Fruit fly (Drosophila melanogaster) whole organism, embryonic: ENCODE results near the gene ng2.

Experiments used
- Adf1 ChIP-seq: fragments of 200-800 bp; sonication (Bioruptor generic); IDR thresholded peaks from 2 replicates; pipeline ENCODE4 v1.3.6; 2022; ENCODE audit warnings: missing biosample characterization, missing genetic modification characterization
- BEAF-32 ChIP-seq: fragments of 200-800 bp; sonication (Bioruptor generic); optimal IDR thresholded peaks from 3 replicates; lab custom pipeline; 2017; ENCODE audit warnings: missing biosample characterization, missing genetic modification characterization, mild to moderate bottlenecking, moderate library complexity, missing genetic modification reagents
- CG11398 ChIP-seq: fragments of 200-800 bp; sonication (Bioruptor generic); optimal IDR thresholded peaks from 2 replicates; lab custom pipeline; 2016; ENCODE audit warnings: missing biosample characterization, missing genetic modification characterization
- CG11456 ChIP-seq: fragments of 200-800 bp; sonication (Bioruptor generic); IDR thresholded peaks from 3 replicates; pipeline ENCODE4 v1.3.6; 2022; ENCODE audit warnings: missing biosample characterization, missing genetic modification characterization
- CG11504 ChIP-seq: fragments of 200-800 bp; sonication (Bioruptor generic); optimal IDR thresholded peaks from 3 replicates; lab custom pipeline; 2019; ENCODE audit warnings: missing biosample characterization, mild to moderate bottlenecking, missing genetic modification characterization, moderate library complexity
- CG12391 ChIP-seq: fragments of 200-800 bp; sonication (Bioruptor generic); optimal IDR thresholded peaks from 3 replicates; lab custom pipeline; 2018; ENCODE audit warnings: missing biosample characterization, mild to moderate bottlenecking, missing genetic modification characterization, moderate library complexity
- CG13296 ChIP-seq: fragments of 200-800 bp; sonication (Bioruptor generic); optimal IDR thresholded peaks from 3 replicates; lab custom pipeline; 2018; ENCODE audit warnings: missing biosample characterization, mild to moderate bottlenecking, missing genetic modification characterization
- CG13894 ChIP-seq: fragments of 200-800 bp; sonication (Bioruptor generic); optimal IDR thresholded peaks from 3 replicates; lab custom pipeline; 2018; ENCODE audit warnings: missing biosample characterization, mild to moderate bottlenecking, missing genetic modification characterization, moderate library complexity
- CG14014 ChIP-seq: fragments of 200-800 bp; sonication (Bioruptor generic); IDR thresholded peaks from 2 replicates; pipeline ENCODE4 v1.3.6; 2022; ENCODE audit warnings: missing biosample characterization, missing genetic modification characterization
- CG14441 ChIP-seq: fragments of 200-800 bp; sonication (Bioruptor generic); IDR thresholded peaks from 2 replicates; pipeline ENCODE4 v1.3.6; 2022; ENCODE audit warnings: missing biosample characterization, missing genetic modification characterization
- CG16779 ChIP-seq: fragments of 200-800 bp; sonication (Bioruptor generic); IDR thresholded peaks from 2 replicates; pipeline ENCODE4 v1.3.6; 2022; ENCODE audit warnings: missing biosample characterization, missing genetic modification characterization
- CG17912 ChIP-seq: fragments of 200-800 bp; sonication (Bioruptor generic); optimal IDR thresholded peaks from 2 replicates; lab custom pipeline; 2018; ENCODE audit warnings: missing biosample characterization, mild to moderate bottlenecking, missing genetic modification characterization
- CG2120 ChIP-seq: fragments of 200-800 bp; sonication (Bioruptor generic); optimal IDR thresholded peaks from 3 replicates; lab custom pipeline; 2016; ENCODE audit warnings: missing biosample characterization, missing genetic modification characterization
- CG3838 ChIP-seq: fragments of 200-800 bp; sonication (Bioruptor generic); optimal IDR thresholded peaks from 3 replicates; lab custom pipeline; 2016; ENCODE audit warnings: missing biosample characterization, missing genetic modification characterization
- CG3847 ChIP-seq: fragments of 200-800 bp; sonication (Bioruptor generic); IDR thresholded peaks from 2 replicates; pipeline ENCODE4 v1.3.6; 2022; ENCODE audit warnings: missing biosample characterization, missing genetic modification characterization
- CG4328 ChIP-seq: fragments of 200-800 bp; sonication (Bioruptor generic); optimal IDR thresholded peaks from 3 replicates; lab custom pipeline; 2017; ENCODE audit warnings: missing biosample characterization, missing genetic modification reagents, missing genetic modification characterization
- CG4424 ChIP-seq: fragments of 200-800 bp; sonication (Bioruptor generic); optimal IDR thresholded peaks from 3 replicates; lab custom pipeline; 2016; ENCODE audit warnings: missing biosample characterization, missing genetic modification characterization
- CG6813 ChIP-seq: fragments of 200-800 bp; sonication (Bioruptor generic); optimal IDR thresholded peaks from 2 replicates; lab custom pipeline; 2017; ENCODE audit warnings: missing biosample characterization, missing genetic modification characterization, mild to moderate bottlenecking, moderate library complexity, missing genetic modification reagents
- CG9817 ChIP-seq: fragments of 200-800 bp; sonication (Bioruptor generic); optimal IDR thresholded peaks from 2 replicates; lab custom pipeline; 2018; ENCODE audit warnings: missing biosample characterization, mild to moderate bottlenecking, missing genetic modification characterization, moderate library complexity
- Fer1 ChIP-seq: fragments of 200-800 bp; sonication (Bioruptor generic); optimal IDR thresholded peaks from 2 replicates; lab custom pipeline; 2017; ENCODE audit warnings: missing biosample characterization, mild to moderate bottlenecking, missing genetic modification characterization
- Gug ChIP-seq: fragments of 200-800 bp; sonication (Bioruptor generic); IDR thresholded peaks from 4 replicates; pipeline ENCODE4 v1.3.6; 2022; ENCODE audit warnings: missing biosample characterization, missing genetic modification characterization
- HLH3B ChIP-seq: fragments of 200-800 bp; sonication (Bioruptor generic); IDR thresholded peaks from 2 replicates; pipeline ENCODE4 v1.3.6; 2022; ENCODE audit warnings: missing biosample characterization, missing genetic modification characterization
- Hmr ChIP-seq: fragments of 200-800 bp; sonication (Bioruptor generic); optimal IDR thresholded peaks from 3 replicates; lab custom pipeline; 2017; ENCODE audit warnings: mild to moderate bottlenecking, missing biosample characterization, missing genetic modification reagents, missing genetic modification characterization
- MESR4 ChIP-seq: fragments of 200-800 bp; sonication (Bioruptor generic); optimal IDR thresholded peaks from 2 replicates; lab custom pipeline; 2018; ENCODE audit warnings: missing biosample characterization, mild to moderate bottlenecking, missing genetic modification characterization, moderate library complexity
- Meics ChIP-seq: fragments of 200-800 bp; sonication (Bioruptor generic); optimal IDR thresholded peaks from 2 replicates; lab custom pipeline; 2017; ENCODE audit warnings: missing biosample characterization, mild to moderate bottlenecking, missing genetic modification characterization
- NC2α ChIP-seq: fragments of 200-800 bp; sonication (Bioruptor generic); optimal IDR thresholded peaks from 2 replicates; lab custom pipeline; 2016; ENCODE audit warnings: missing biosample characterization, missing genetic modification characterization
- NK7.1 ChIP-seq: fragments of 200-800 bp; sonication (Bioruptor generic); optimal IDR thresholded peaks from 3 replicates; lab custom pipeline; 2016; ENCODE audit warnings: missing biosample characterization, missing genetic modification characterization
- Ptx1 ChIP-seq: fragments of 200-800 bp; sonication (Bioruptor generic); IDR thresholded peaks from 2 replicates; pipeline ENCODE4 v1.3.6; 2022; ENCODE audit warnings: missing biosample characterization, missing genetic modification characterization
- Rfx ChIP-seq: fragments of 200-800 bp; sonication (Bioruptor generic); IDR thresholded peaks from 2 replicates; pipeline ENCODE4 v1.3.6; 2022; ENCODE audit warnings: missing biosample characterization, missing genetic modification characterization
- Sin3A ChIP-seq: fragments of >200 bp; optimal IDR thresholded peaks from 2 replicates; lab custom pipeline; 2018
- cwo ChIP-seq: fragments of 200-800 bp; sonication (Bioruptor generic); optimal IDR thresholded peaks from 3 replicates; lab custom pipeline; 2017; ENCODE audit warnings: missing biosample characterization, missing genetic modification characterization, mild to moderate bottlenecking, moderate library complexity, missing genetic modification reagents
- dysf ChIP-seq: fragments of 200-800 bp; sonication (Bioruptor generic); IDR thresholded peaks from 3 replicates; pipeline ENCODE4 v1.3.6; 2022; ENCODE audit warnings: missing biosample characterization, missing genetic modification characterization
- grn ChIP-seq: fragments of 200-800 bp; sonication (Bioruptor generic); optimal IDR thresholded peaks from 3 replicates; lab custom pipeline; 2017; ENCODE audit warnings: missing biosample characterization, missing genetic modification characterization
- gsb ChIP-seq: fragments of 200-800 bp; sonication (Bioruptor generic); IDR thresholded peaks from 2 replicates; pipeline ENCODE4 v1.3.6; 2022; ENCODE audit warnings: missing biosample characterization, missing genetic modification characterization
- lab ChIP-seq: fragments of 200-800 bp; sonication (Bioruptor generic); optimal IDR thresholded peaks from 3 replicates; lab custom pipeline; 2017; ENCODE audit warnings: missing biosample characterization, missing genetic modification characterization, mild to moderate bottlenecking, moderate library complexity, missing genetic modification reagents
- lilli ChIP-seq: fragments of 200-800 bp; sonication (Bioruptor generic); optimal IDR thresholded peaks from 3 replicates; lab custom pipeline; 2016; ENCODE audit warnings: missing biosample characterization, missing genetic modification characterization
- lmd ChIP-seq: fragments of 200-800 bp; sonication (Bioruptor generic); IDR thresholded peaks from 2 replicates; pipeline ENCODE4 v1.3.6; 2022; ENCODE audit warnings: missing biosample characterization, missing genetic modification characterization
- mam ChIP-seq: fragments of 200-800 bp; sonication (Bioruptor generic); optimal IDR thresholded peaks from 3 replicates; lab custom pipeline; 2016; ENCODE audit warnings: missing biosample characterization, missing genetic modification characterization
- pan ChIP-seq, 4 experiments: fragments of >200 bp in 3 of 4; fragments of 200-800 bp in 1 of 4; sonication (Bioruptor generic) in 1 of 4; optimal IDR thresholded peaks in 3 of 4; IDR thresholded peaks in 1 of 4; 2 replicates each; pipeline versions ENCODE4 v1.3.6 to Lab custom; 2017 to 2022; ENCODE audit warnings: missing biosample characterization in 2 of 4, missing genetic modification characterization in 2 of 4, mixed read lengths in 1 of 4
- prd ChIP-seq, 3 experiments: fragments of >200 bp in 2 of 3; fragments of 200-800 bp in 1 of 3; sonication (Bioruptor generic) in 1 of 3; optimal IDR thresholded peaks in 2 of 3; IDR thresholded peaks in 1 of 3; 2 replicates in 2 of 3; 3 replicates in 1 of 3; pipeline versions ENCODE4 v1.3.6 to Lab custom; 2017 to 2022; ENCODE audit warnings: missing biosample characterization in 1 of 3, missing genetic modification characterization in 1 of 3
- sisA ChIP-seq: fragments of 200-800 bp; sonication (Bioruptor generic); IDR thresholded peaks from 2 replicates; pipeline ENCODE4 v1.3.6; 2022; ENCODE audit warnings: missing biosample characterization, missing genetic modification characterization
- slp2 ChIP-seq: fragments of 200-800 bp; sonication (Bioruptor generic); optimal IDR thresholded peaks from 2 replicates; lab custom pipeline; 2016; ENCODE audit warnings: missing biosample characterization, missing genetic modification characterization
- ssp ChIP-seq: fragments of 200-800 bp; sonication (Bioruptor generic); IDR thresholded peaks from 2 replicates; pipeline ENCODE4 v1.3.6; 2022; ENCODE audit warnings: missing biosample characterization, missing genetic modification characterization
- stwl ChIP-seq: fragments of 200-800 bp; sonication (Bioruptor generic); optimal IDR thresholded peaks from 3 replicates; lab custom pipeline; 2018; ENCODE audit warnings: missing biosample characterization, mild to moderate bottlenecking, missing genetic modification characterization, moderate library complexity
- yki ChIP-seq: fragments of >200 bp; optimal IDR thresholded peaks from 3 replicates; lab custom pipeline; 2018

The ng2 gene

DNA sequence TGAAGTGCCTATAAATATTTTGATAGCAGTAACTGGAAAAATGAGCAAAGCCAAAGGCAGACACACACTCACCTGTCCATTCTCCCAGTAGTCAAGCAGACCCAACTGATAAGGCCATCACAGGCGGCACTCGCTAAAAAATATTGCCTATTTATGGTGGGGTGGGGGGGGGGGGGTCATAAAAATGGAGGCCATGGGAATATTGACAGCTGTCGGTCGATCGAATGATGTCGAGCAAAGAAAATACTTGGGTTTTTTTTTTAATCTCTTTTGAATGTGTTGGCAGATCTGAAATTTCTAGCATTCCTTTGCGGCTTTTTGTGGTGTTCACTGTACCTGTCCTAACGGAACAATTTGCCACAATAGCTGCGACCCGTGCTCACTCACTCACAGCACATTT, 33.2 kb upstream of the ng2 start (continued):
- TF ChIP-seq NK7.1 (GFP tag; lab: Kevin White, UChicago) (no peak), CG12391 (no peak), CG2120 (GFP tag; lab: Kevin White, UChicago) (peak; percentile 69), Adf1 (GFP tag; lab: Robert Waterston, UW) (no peak; the same call in 1 of the 2 replicates), CG11504 (peak; percentile 37), Ptx1 (GFP tag; lab: Robert Waterston, UW) (peak; percentile 40; the same call in 1 of the 2 replicates), CG9817 (tag; lab: Kevin White, UChicago) (peak; percentile 5), lilli (GFP tag; lab: Kevin White, UChicago) (peak; percentile 30), stwl (tag; lab: Kevin White, UChicago) (no peak), prd (optimal IDR thresholded peaks at IDR 0.05; lab: Kevin White, UChicago) (no peak), prd (GFP tag; IDR thresholded peaks at IDR 0.05; lab: Robert Waterston, UW) (peak; percentile 32; the same call in 2 of the 3 replicates), CG17912 (GFP tag; lab: Kevin White, UChicago) (no peak), MESR4 (GFP tag; lab: Kevin White, UChicago) (no peak), lab (GFP tag; lab: Kevin White, UChicago) (peak; percentile 69), grn (GFP tag; lab: Kevin White, UChicago) (no peak), CG4328 (GFP tag; lab: Kevin White, UChicago) (no peak), dysf (peak; percentile 67; the same call in 2 of the 3 replicates), Hmr (GFP tag; lab: Kevin White, UChicago) (peak; percentile 26), CG4424 (GFP tag; lab: Kevin White, UChicago) (no peak), lmd (GFP tag; lab: Robert Waterston, UW) (peak; percentile 41; the same call in 1 of the 2 replicates), CG13894 (tag; lab: Kevin White, UChicago) (peak; percentile 46), pan (optimal IDR thresholded peaks at IDR 0.05; lab: Kevin White, UChicago) (no peak), pan (GFP tag; optimal IDR thresholded peaks at IDR 0.05 in 1 of 2, IDR thresholded peaks at IDR 0.05 in 1 of 2) (peak in 1 of 2 experiments; percentile 26), CG3847 (GFP tag; lab: Robert Waterston, UW) (0 out of 2 replicates have a peak, but pooled peaks have one; percentile 34), Meics (peak; percentile 54), HLH3B (GFP tag; lab: Robert Waterston, UW) (peak; percentile 46; the same call in 1 of the 2 replicates), CG13296 (GFP tag; lab: Kevin White, UChicago) (peak; percentile 14), BEAF-32 (GFP tag; lab: Kevin White, UChicago) (no peak), CG14441 (peak; percentile 60), Gug (GFP tag; lab: Robert Waterston, UW) (peak; percentile 12; the same call in 1 of the 4 replicates), Rfx (peak; percentile 72), sisA (peak; percentile 50), CG14014 (GFP tag; lab: Robert Waterston, UW) (peak; percentile 59; the same call in 1 of the 2 replicates), CG6813 (GFP tag; lab: Kevin White, UChicago) (no peak), CG11398 (GFP tag; lab: Kevin White, UChicago) (no peak), NC2α (GFP tag; lab: Kevin White, UChicago) (no peak), ssp (0 out of 2 replicates have a peak, but pooled peaks have one; percentile 7), Sin3A (lab: Kevin White, UChicago) (no peak), gsb (GFP tag; lab: Robert Waterston, UW) (0 out of 2 replicates have a peak, but pooled peaks have one; percentile 24), CG16779 (GFP tag; lab: Robert Waterston, UW) (0 out of 2 replicates have a peak, but pooled peaks have one; percentile 17), cwo (GFP tag; lab: Kevin White, UChicago) (peak; percentile 45), slp2 (GFP tag; lab: Kevin White, UChicago) (no peak), yki (lab: Kevin White, UChicago) (no peak), CG11456 (peak; percentile 68; the same call in 1 of the 3 replicates), CG3838 (no peak), mam (peak; percentile 15), Fer1 (GFP tag; lab: Kevin White, UChicago) (peak; percentile 67)
